Worm (Caenorhabditis elegans) whole organism, late embryonic: Measurements from ENCODE around the gene ZC204.17.

Experiments
- F13H6.1 ChIP-seq: sonication (generic microtip); optimal IDR thresholded peaks from 2 replicates; lab custom pipeline; 2016; ENCODE audit warnings: missing genetic modification characterization, missing compliant biosample characterization
- K09A11.1 ChIP-seq: sonication (generic microtip); optimal IDR thresholded peaks from 2 replicates; lab custom pipeline; 2017; ENCODE audit warnings: antibody characterized with exemption, mild to moderate bottlenecking, missing genetic modification characterization, missing compliant biosample characterization; ENCODE audit not compliant: insufficient read depth
- ceh-24 ChIP-seq: sonication (generic microtip); optimal IDR thresholded peaks from 2 replicates; lab custom pipeline; 2016; ENCODE audit warnings: mild to moderate bottlenecking, missing genetic modification characterization, missing compliant biosample characterization
- fkh-10 ChIP-seq: fragments of 150-350 bp; optimal IDR thresholded peaks from 2 replicates; lab custom pipeline; 2014; ENCODE audit warnings: missing biosample characterization, missing genetic modification reagents, missing genetic modification characterization
- lin-11 ChIP-seq: fragments of 200-800 bp; sonication (Bioruptor generic); optimal IDR thresholded peaks from 2 replicates; lab custom pipeline; 2018; ENCODE audit warnings: mild to moderate bottlenecking, missing genetic modification characterization, missing compliant biosample characterization
- odd-2 ChIP-seq: sonication (generic microtip); optimal IDR thresholded peaks from 2 replicates; lab custom pipeline; 2017; ENCODE audit warnings: antibody characterized with exemption, mild to moderate bottlenecking, missing genetic modification characterization, missing compliant biosample characterization
- pag-3 ChIP-seq: sonication (generic microtip); optimal IDR thresholded peaks from 2 replicates; lab custom pipeline; 2016; ENCODE audit warnings: missing compliant biosample characterization, missing genetic modification characterization, borderline replicate concordance
- pax-1 ChIP-seq: fragments of 150-350 bp; optimal IDR thresholded peaks from 2 replicates; lab custom pipeline; 2014; ENCODE audit warnings: missing biosample characterization, missing genetic modification characterization
- pqm-1 ChIP-seq: sonication (generic microtip); optimal IDR thresholded peaks from 2 replicates; lab custom pipeline; 2016; ENCODE audit warnings: missing genetic modification characterization, missing compliant biosample characterization
- unc-55 ChIP-seq: sonication (generic microtip); optimal IDR thresholded peaks from 2 replicates; lab custom pipeline; 2017; ENCODE audit warnings: missing biosample characterization, missing genetic modification reagents, missing genetic modification characterization
- zip-5 ChIP-seq: sonication (generic microtip); optimal IDR thresholded peaks from 2 replicates; lab custom pipeline; 2016; ENCODE audit warnings: missing genetic modification characterization, missing compliant biosample characterization

DNA sequence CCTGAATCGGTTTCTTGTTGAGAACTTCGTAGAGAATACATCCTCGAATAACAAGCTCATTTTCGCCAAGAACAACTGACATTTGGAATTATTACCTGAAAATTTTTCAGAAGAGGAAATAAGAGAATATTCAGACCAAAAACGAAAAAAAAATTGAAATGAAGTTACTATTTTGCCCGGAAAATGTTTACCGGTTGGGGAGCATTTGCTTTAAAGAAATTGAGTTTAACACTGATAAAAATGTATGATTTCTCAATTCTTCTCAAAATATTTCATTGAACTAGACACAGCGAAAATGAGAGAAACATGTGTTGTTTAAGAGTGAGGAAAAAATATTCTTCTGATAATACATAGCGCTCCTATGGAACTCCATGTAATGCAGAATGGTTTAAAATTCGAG, 29.7 kb downstream of the ZC204.17 start, which contains the start of gene fbxa-165:
- TF ChIP-seq F13H6.1 (tag; lab: Kevin White, UChicago): no peak
- no peak for TF ChIP-seq unc-55
- no peak for TF ChIP-seq pqm-1 (tag; lab: Kevin White, UChicago)
- TF ChIP-seq odd-2: no peak
- no peak for TF ChIP-seq K09A11.1
- TF ChIP-seq pag-3 (tag; lab: Kevin White, UChicago): no peak
- TF ChIP-seq lin-11 (tag; lab: Kevin White, UChicago): no peak
- no peak for TF ChIP-seq fkh-10 (GFP tag; lab: Kevin White, UChicago)
- no peak for TF ChIP-seq ceh-24 (tag; lab: Kevin White, UChicago)
- TF ChIP-seq pax-1 (tag; lab: Kevin White, UChicago): no peak
- no peak for TF ChIP-seq zip-5 (tag; lab: Kevin White, UChicago)
